Fruit fly (Drosophila melanogaster) whole organism, adult: ENCODE results near the gene CG31952.
A peak's percentile ranks its signal among the peaks of the same experiment; 100 is the strongest.

Experiments used
- CG11617 ChIP-seq: fragments of 200-800 bp; sonication (Bioruptor generic); optimal IDR thresholded peaks from 2 replicates; lab custom pipeline; 2017; ENCODE audit warnings: mild to moderate bottlenecking, missing biosample characterization, missing genetic modification reagents, missing genetic modification characterization
- CG12768 ChIP-seq: fragments of 200-800 bp; sonication (Bioruptor generic); optimal IDR thresholded peaks from 2 replicates; lab custom pipeline; 2017; ENCODE audit warnings: missing biosample characterization, missing genetic modification characterization, mild to moderate bottlenecking, moderate library complexity, missing genetic modification reagents
- CG14711 ChIP-seq: fragments of 200-800 bp; sonication (Bioruptor generic); optimal IDR thresholded peaks from 2 replicates; lab custom pipeline; 2018; ENCODE audit warnings: missing biosample characterization, mild to moderate bottlenecking, missing genetic modification characterization, moderate library complexity
- CG1620 ChIP-seq: fragments of 200-800 bp; sonication (Bioruptor generic); optimal IDR thresholded peaks from 2 replicates; lab custom pipeline; 2016; ENCODE audit warnings: missing biosample characterization, missing genetic modification characterization
- CG33017 ChIP-seq: fragments of 200-800 bp; sonication (Bioruptor generic); optimal IDR thresholded peaks from 2 replicates; lab custom pipeline; 2018; ENCODE audit warnings: missing biosample characterization, mild to moderate bottlenecking, missing genetic modification characterization, moderate library complexity
- CG5204 ChIP-seq: fragments of 200-800 bp; sonication (Bioruptor generic); optimal IDR thresholded peaks from 2 replicates; lab custom pipeline; 2016; ENCODE audit warnings: missing biosample characterization, missing genetic modification characterization
- CG7045 ChIP-seq: fragments of 200-800 bp; sonication (Bioruptor generic); optimal IDR thresholded peaks from 2 replicates; lab custom pipeline; 2017; ENCODE audit warnings: missing biosample characterization, mild to moderate bottlenecking, missing genetic modification characterization
- CG7101 ChIP-seq: fragments of 200-800 bp; sonication (Bioruptor generic); optimal IDR thresholded peaks from 2 replicates; lab custom pipeline; 2018; ENCODE audit warnings: missing biosample characterization, mild to moderate bottlenecking, missing genetic modification characterization, moderate library complexity
- Clk ChIP-seq: fragments of 200-800 bp; sonication (Bioruptor generic); optimal IDR thresholded peaks from 2 replicates; lab custom pipeline; 2017; ENCODE audit warnings: missing biosample characterization, missing genetic modification characterization
- Crg-1 ChIP-seq: fragments of 200-800 bp; sonication (Bioruptor generic); optimal IDR thresholded peaks from 2 replicates; lab custom pipeline; 2016; ENCODE audit warnings: missing biosample characterization, missing genetic modification characterization
- Hr96 ChIP-seq: fragments of 200-800 bp; sonication (Bioruptor generic); optimal IDR thresholded peaks from 2 replicates; lab custom pipeline; 2016; ENCODE audit warnings: missing biosample characterization, missing genetic modification characterization
- Mnt ChIP-seq: fragments of 200-800 bp; sonication (Bioruptor generic); optimal IDR thresholded peaks from 2 replicates; lab custom pipeline; 2016; ENCODE audit warnings: missing biosample characterization, mild to moderate bottlenecking, missing genetic modification characterization
- bab1 ChIP-seq: fragments of 200-800 bp; sonication (Bioruptor generic); optimal IDR thresholded peaks from 3 replicates; lab custom pipeline; 2019; ENCODE audit warnings: missing biosample characterization, mild to moderate bottlenecking, missing genetic modification characterization, moderate library complexity
- cic ChIP-seq: fragments of 200-800 bp; sonication (Bioruptor generic); optimal IDR thresholded peaks from 2 replicates; lab custom pipeline; 2017; ENCODE audit warnings: missing biosample characterization, mild to moderate bottlenecking, missing genetic modification characterization, moderate library complexity
- cnc ChIP-seq, 2 experiments: fragments of >200 bp; optimal IDR thresholded peaks; 2 replicates each; lab custom pipeline; 2017
- kay ChIP-seq: fragments of 200-800 bp; sonication (Bioruptor generic); peaks from one replicate; lab custom pipeline; 2016; ENCODE audit warnings: missing biosample characterization, missing genetic modification characterization, borderline replicate concordance
- ovo ChIP-seq: fragments of 200-800 bp; sonication (Bioruptor generic); optimal IDR thresholded peaks from 2 replicates; lab custom pipeline; 2016; ENCODE audit warnings: missing biosample characterization, missing genetic modification characterization
- pad ChIP-seq: fragments of 200-800 bp; sonication (Bioruptor generic); optimal IDR thresholded peaks from 3 replicates; lab custom pipeline; 2017; ENCODE audit warnings: missing biosample characterization, missing genetic modification characterization, mild to moderate bottlenecking, moderate library complexity, missing genetic modification reagents
- tj ChIP-seq: fragments of 200-800 bp; sonication (Bioruptor generic); optimal IDR thresholded peaks from 3 replicates; lab custom pipeline; 2017; ENCODE audit warnings: missing biosample characterization, mild to moderate bottlenecking, missing genetic modification characterization, moderate library complexity
- toe ChIP-seq: fragments of 200-800 bp; sonication (Bioruptor generic); optimal IDR thresholded peaks from 2 replicates; lab custom pipeline; 2016; ENCODE audit warnings: missing biosample characterization, missing genetic modification characterization

The CG31952 gene

dm6 chr2L:3371776-3372383 is 44.6 kb upstream of the CG31952 start:
- TF ChIP-seq ovo (GFP tag; lab: Kevin White, UChicago) (no peak), kay (peak; percentile 25), CG7045 (GFP tag; lab: Kevin White, UChicago) (no peak), pad (GFP tag; lab: Kevin White, UChicago) (no peak), CG5204 (GFP tag; lab: Kevin White, UChicago) (no peak)

- TF ChIP-seq Clk (GFP tag; lab: Kevin White, UChicago): peak; percentile 2
- peak; percentile 1 for TF ChIP-seq tj (GFP tag; lab: Kevin White, UChicago)
- TF ChIP-seq CG14711 (tag; lab: Kevin White, UChicago): peak; percentile 13
- TF ChIP-seq CG7101: peak; percentile 37
- peak; percentile 23 for TF ChIP-seq CG11617 (GFP tag; lab: Kevin White, UChicago)
- TF ChIP-seq CG12768: no peak
- TF ChIP-seq ovo (GFP tag; lab: Kevin White, UChicago): no peak
- no peak for TF ChIP-seq Hr96
- peak; percentile 35 for TF ChIP-seq CG1620
- peak; percentile 18 for TF ChIP-seq bab1 (GFP tag; lab: Kevin White, UChicago)
Observed at dm6 chr2L:3372483-3372929, 44.0 kb upstream of the CG31952 start.

dm6 chr2L:3373242-3373641 is 43.3 kb upstream of the CG31952 start, which contains the start of gene GramD1B:
GramD1B (minus strand) TSS chr2L:3373372.
- TF ChIP-seq pad (GFP tag; lab: Kevin White, UChicago) (peak; percentile 43), tj (GFP tag; lab: Kevin White, UChicago) (no peak), Clk (GFP tag; lab: Kevin White, UChicago) (no peak), bab1 (GFP tag; lab: Kevin White, UChicago) (peak; percentile 51), kay (peak; percentile 57), cic (GFP tag; lab: Kevin White, UChicago) (no peak), CG1620 (peak; percentile 26), CG5204 (GFP tag; lab: Kevin White, UChicago) (no peak), Mnt (GFP tag; lab: Kevin White, UChicago) (peak; percentile 34), toe (GFP tag; lab: Kevin White, UChicago) (no peak), CG12768 (peak; percentile 23), CG33017 (no peak), CG7101 (peak; percentile 57), CG14711 (tag; lab: Kevin White, UChicago) (peak; percentile 50), Hr96 (no peak), CG7045 (GFP tag; lab: Kevin White, UChicago) (no peak), CG11617 (GFP tag; lab: Kevin White, UChicago) (no peak), ovo (GFP tag; lab: Kevin White, UChicago) (peak; percentile 17), cnc (optimal IDR thresholded peaks at IDR 0.05; lab: Kevin White, UChicago) (no peak), Crg-1 (GFP tag; lab: Kevin White, UChicago) (peak; percentile 54)

dm6 chr2L:3375611-3376010 is 40.9 kb upstream of the CG31952 start, which contains the start of gene CG15412:
CG15412 (minus strand) TSS chr2L:3375711.
- TF ChIP-seq kay (no peak), Clk (GFP tag; lab: Kevin White, UChicago) (no peak), CG7045 (GFP tag; lab: Kevin White, UChicago) (no peak), CG33017 (no peak), CG1620 (no peak), Mnt (GFP tag; lab: Kevin White, UChicago) (no peak), ovo (GFP tag; lab: Kevin White, UChicago) (no peak), tj (GFP tag; lab: Kevin White, UChicago) (no peak), CG14711 (tag; lab: Kevin White, UChicago) (no peak), bab1 (GFP tag; lab: Kevin White, UChicago) (no peak), Crg-1 (GFP tag; lab: Kevin White, UChicago) (no peak), Hr96 (no peak)

dm6 chr2L:3376684-3377086 is 39.8 kb upstream of the CG31952 start, which contains the start of the genes CG9662 and Ptpa:
CG9662 (minus strand) TSS chr2L:3376737.
Ptpa (plus strand) TSS chr2L:3377002.
- TF ChIP-seq toe (GFP tag; lab: Kevin White, UChicago) (peak; percentile 85), pad (GFP tag; lab: Kevin White, UChicago) (peak; percentile 36), CG33017 (peak; percentile 21), CG1620 (peak; percentile 82), tj (GFP tag; lab: Kevin White, UChicago) (peak; percentile 73), Mnt (GFP tag; lab: Kevin White, UChicago) (peak; percentile 15), Hr96 (peak; percentile 80), cnc (optimal IDR thresholded peaks at IDR 0.05; lab: Kevin White, UChicago) (no peak), kay (peak; percentile 30), bab1 (GFP tag; lab: Kevin White, UChicago) (peak; percentile 47), CG5204 (GFP tag; lab: Kevin White, UChicago) (no peak), CG12768 (no peak), Crg-1 (GFP tag; lab: Kevin White, UChicago) (no peak), CG7045 (GFP tag; lab: Kevin White, UChicago) (peak; percentile 46), Clk (GFP tag; lab: Kevin White, UChicago) (peak; percentile 33), CG14711 (tag; lab: Kevin White, UChicago) (peak; percentile 56), CG7101 (peak; percentile 61), CG11617 (GFP tag; lab: Kevin White, UChicago) (peak; percentile 26), ovo (GFP tag; lab: Kevin White, UChicago) (no peak), cic (GFP tag; lab: Kevin White, UChicago) (no peak)

- TF ChIP-seq kay: no peak
Observed at dm6 chr2L:3387643-3388042, 28.9 kb upstream of the CG31952 start, which contains the start of gene Sfp23F. Sfp23F (minus strand) TSS chr2L:3387743.
